Worm (Caenorhabditis elegans) whole organism, late embryonic: ENCODE results near the gene W01B6.6.

ENCODE experiments used
- F13H6.1 ChIP-seq: sonication (generic microtip); optimal IDR thresholded peaks from 2 replicates; lab custom pipeline; 2016; ENCODE audit warnings: missing genetic modification characterization, missing compliant biosample characterization
- K02D7.2 ChIP-seq: sonication (generic microtip); optimal IDR thresholded peaks from 2 replicates; lab custom pipeline; 2017; ENCODE audit warnings: mild to moderate bottlenecking, missing genetic modification characterization, missing compliant biosample characterization
- T23F11.4 ChIP-seq: fragments of 200-800 bp; sonication (Bioruptor generic); optimal IDR thresholded peaks from 2 replicates; lab custom pipeline; 2018; ENCODE audit warnings: mild to moderate bottlenecking, missing genetic modification characterization, missing compliant biosample characterization
- Y22D7AL.16 ChIP-seq: sonication (generic microtip); optimal IDR thresholded peaks from 2 replicates; lab custom pipeline; 2016; ENCODE audit warnings: missing genetic modification characterization, missing compliant biosample characterization
- ahr-1 ChIP-seq: sonication (generic microtip); optimal IDR thresholded peaks from 2 replicates; lab custom pipeline; 2016; ENCODE audit warnings: missing genetic modification characterization, missing compliant biosample characterization
- ama-1 ChIP-seq: fragments of 150-350 bp; optimal IDR thresholded peaks from 2 replicates; lab custom pipeline; 2014
- ceh-14 ChIP-seq: sonication (generic microtip); optimal IDR thresholded peaks from 2 replicates; lab custom pipeline; 2016; ENCODE audit warnings: missing genotype, missing genetic modification characterization, missing compliant biosample characterization
- ceh-19 ChIP-seq: fragments of 200-800 bp; sonication (Bioruptor generic); optimal IDR thresholded peaks from 2 replicates; lab custom pipeline; 2018; ENCODE audit warnings: mild to moderate bottlenecking, missing genetic modification characterization, missing compliant biosample characterization
- ceh-2 ChIP-seq: sonication (generic microtip); optimal IDR thresholded peaks from 2 replicates; lab custom pipeline; 2016; ENCODE audit warnings: missing genotype, missing genetic modification characterization, missing compliant biosample characterization
- ceh-24 ChIP-seq: sonication (generic microtip); optimal IDR thresholded peaks from 2 replicates; lab custom pipeline; 2016; ENCODE audit warnings: mild to moderate bottlenecking, missing genetic modification characterization, missing compliant biosample characterization
- ceh-30 ChIP-seq: fragments of 150-350 bp; optimal IDR thresholded peaks from 2 replicates; lab custom pipeline; 2014; ENCODE audit warnings: missing biosample characterization, missing genetic modification characterization
- ceh-34 ChIP-seq: sonication (generic microtip); optimal IDR thresholded peaks from 2 replicates; lab custom pipeline; 2016; ENCODE audit warnings: mild to moderate bottlenecking, missing genetic modification characterization, missing compliant biosample characterization
- ceh-48 ChIP-seq: sonication (generic microtip); optimal IDR thresholded peaks from 2 replicates; lab custom pipeline; 2016; ENCODE audit warnings: missing genetic modification characterization, inconsistent platforms, missing compliant biosample characterization
- che-1 ChIP-seq: sonication (generic microtip); optimal IDR thresholded peaks from 2 replicates; lab custom pipeline; 2016; ENCODE audit warnings: mild to moderate bottlenecking, missing genetic modification characterization, missing compliant biosample characterization
- dmd-4 ChIP-seq: sonication (generic microtip); optimal IDR thresholded peaks from 2 replicates; lab custom pipeline; 2016; ENCODE audit warnings: borderline replicate concordance, missing genetic modification characterization, missing compliant biosample characterization
- dve-1 ChIP-seq: sonication (generic microtip); optimal IDR thresholded peaks from 2 replicates; lab custom pipeline; 2017; ENCODE audit warnings: antibody characterized with exemption, mild to moderate bottlenecking, missing genetic modification characterization, missing compliant biosample characterization
- ets-4 ChIP-seq: sonication (generic microtip); optimal IDR thresholded peaks from 2 replicates; lab custom pipeline; 2016; ENCODE audit warnings: missing genetic modification characterization, missing compliant biosample characterization
- fax-1 ChIP-seq: sonication (generic microtip); optimal IDR thresholded peaks from 2 replicates; lab custom pipeline; 2016; ENCODE audit warnings: missing genotype, missing genetic modification characterization, missing compliant biosample characterization
- fkh-6 ChIP-seq: sonication (generic microtip); optimal IDR thresholded peaks from 2 replicates; lab custom pipeline; 2016; ENCODE audit warnings: missing genetic modification characterization, missing compliant biosample characterization
- hlh-30 ChIP-seq: sonication (generic microtip); optimal IDR thresholded peaks from 2 replicates; lab custom pipeline; 2017; ENCODE audit warnings: antibody characterized with exemption, missing genetic modification characterization, missing compliant biosample characterization; ENCODE audit not compliant: insufficient read depth
- hlh-6 ChIP-seq: sonication (generic microtip); optimal IDR thresholded peaks from 2 replicates; lab custom pipeline; 2016; ENCODE audit warnings: missing genotype, missing genetic modification characterization, missing compliant biosample characterization
- lim-6 ChIP-seq: sonication (generic microtip); optimal IDR thresholded peaks from 2 replicates; lab custom pipeline; 2016; ENCODE audit warnings: missing genetic modification characterization, missing compliant biosample characterization
- lin-11 ChIP-seq: fragments of 200-800 bp; sonication (Bioruptor generic); optimal IDR thresholded peaks from 2 replicates; lab custom pipeline; 2018; ENCODE audit warnings: mild to moderate bottlenecking, missing genetic modification characterization, missing compliant biosample characterization
- madf-2 ChIP-seq: sonication (generic microtip); optimal IDR thresholded peaks from 2 replicates; lab custom pipeline; 2017; ENCODE audit warnings: missing genetic modification characterization, missing compliant biosample characterization
- mec-3 ChIP-seq: sonication (generic microtip); optimal IDR thresholded peaks from 2 replicates; lab custom pipeline; 2016; ENCODE audit warnings: borderline replicate concordance, missing genetic modification characterization, missing compliant biosample characterization
- nfya-1 ChIP-seq: sonication (generic microtip); optimal IDR thresholded peaks from 2 replicates; lab custom pipeline; 2017; ENCODE audit warnings: missing genetic modification characterization, mild to moderate bottlenecking, missing compliant biosample characterization, antibody characterized with exemption, moderate library complexity
- nhr-11 ChIP-seq: fragments of 150-350 bp; optimal IDR thresholded peaks from 2 replicates; lab custom pipeline; 2014; ENCODE audit warnings: missing biosample characterization, missing genetic modification characterization
- pag-3 ChIP-seq: sonication (generic microtip); optimal IDR thresholded peaks from 2 replicates; lab custom pipeline; 2016; ENCODE audit warnings: missing compliant biosample characterization, missing genetic modification characterization, borderline replicate concordance
- pat-9 ChIP-seq: fragments of 200-800 bp; sonication (Bioruptor generic); optimal IDR thresholded peaks from 2 replicates; lab custom pipeline; 2018; ENCODE audit warnings: mild to moderate bottlenecking, missing genetic modification characterization, moderate library complexity, missing compliant biosample characterization
- pha-2 ChIP-seq: sonication (generic microtip); optimal IDR thresholded peaks from 2 replicates; lab custom pipeline; 2017; ENCODE audit warnings: mild to moderate bottlenecking, missing genetic modification characterization, missing compliant biosample characterization
- pha-4 ChIP-seq: fragments of 150-350 bp; optimal IDR thresholded peaks from 2 replicates; lab custom pipeline; 2018; ENCODE audit warnings: missing biosample characterization, missing genetic modification reagents, missing genetic modification characterization
- ref-2 ChIP-seq: sonication (generic microtip); optimal IDR thresholded peaks from 2 replicates; lab custom pipeline; 2016; ENCODE audit warnings: missing genetic modification characterization, missing compliant biosample characterization
- sdc-2 ChIP-seq: sonication (generic microtip); optimal IDR thresholded peaks from 2 replicates; lab custom pipeline; 2016; ENCODE audit warnings: missing genotype, missing genetic modification characterization, missing compliant biosample characterization
- sox-2 ChIP-seq: fragments of 200-800 bp; sonication (Bioruptor generic); IDR thresholded peaks from 2 replicates; pipeline ENCODE4 v1.3.6; 2022; ENCODE audit warnings: missing genetic modification reagents, missing genetic modification characterization, missing compliant biosample characterization
- syd-9 ChIP-seq: sonication (generic microtip); optimal IDR thresholded peaks from 2 replicates; lab custom pipeline; 2016; ENCODE audit warnings: mild to moderate bottlenecking, missing genetic modification characterization, moderate library complexity, missing compliant biosample characterization
- tbx-2 ChIP-seq: sonication (generic microtip); optimal IDR thresholded peaks from 2 replicates; lab custom pipeline; 2016; ENCODE audit warnings: missing genetic modification characterization, missing compliant biosample characterization
- tbx-7 ChIP-seq: sonication (generic microtip); optimal IDR thresholded peaks from 2 replicates; lab custom pipeline; 2016; ENCODE audit warnings: missing genotype, missing genetic modification characterization, missing compliant biosample characterization
- unc-55 ChIP-seq: sonication (generic microtip); optimal IDR thresholded peaks from 2 replicates; lab custom pipeline; 2017; ENCODE audit warnings: missing biosample characterization, missing genetic modification reagents, missing genetic modification characterization
- ztf-16 ChIP-seq: sonication (generic microtip); optimal IDR thresholded peaks from 2 replicates; lab custom pipeline; 2017; ENCODE audit warnings: missing genetic modification characterization, missing compliant biosample characterization

The W01B6.6 gene

ce11 chrIV:10042881-10043280 is 38.0 kb upstream of the W01B6.6 start, which contains the start of gene frk-1:
Gene frk-1 (plus strand): TSS chrIV:10043181.
- no peak for TF ChIP-seq dmd-4 (tag; lab: Kevin White, UChicago)
- TF ChIP-seq lim-6 (tag; lab: Kevin White, UChicago): no peak
- TF ChIP-seq ceh-34: no peak
- TF ChIP-seq ceh-2 (tag; lab: Kevin White, UChicago): no peak
- TF ChIP-seq lin-11: no peak
- no peak for TF ChIP-seq F13H6.1 (tag; lab: Kevin White, UChicago)
- no peak for TF ChIP-seq ceh-24 (tag; lab: Kevin White, UChicago)
- no peak for TF ChIP-seq K02D7.2 (tag; lab: Kevin White, UChicago)
- TF ChIP-seq ref-2: no peak
- TF ChIP-seq unc-55: no peak

ce11 chrIV:10046005-10046404 is 34.9 kb upstream of the W01B6.6 start:
- no peak for TF ChIP-seq Y22D7AL.16 (tag; lab: Kevin White, UChicago)
- no peak for TF ChIP-seq ama-1 (lab: Kevin White, UChicago)
- no peak for TF ChIP-seq pha-2
- no peak for TF ChIP-seq ets-4 (tag; lab: Kevin White, UChicago)
- TF ChIP-seq ahr-1 (tag; lab: Kevin White, UChicago): no peak
- no peak for TF ChIP-seq lin-11

- TF ChIP-seq lin-11 (no peak), che-1 (tag; lab: Kevin White, UChicago) (no peak), dve-1 (tag; lab: Kevin White, UChicago) (no peak), ceh-34 (no peak), pat-9 (tag; lab: Kevin White, UChicago) (no peak), syd-9 (tag; lab: Kevin White, UChicago) (no peak), ceh-30 (no peak), T23F11.4 (GFP tag; lab: Kevin White, UChicago) (no peak), ztf-16 (tag; lab: Kevin White, UChicago) (no peak), ceh-24 (tag; lab: Kevin White, UChicago) (no peak), madf-2 (no peak), nhr-11 (tag; lab: Kevin White, UChicago) (no peak), ceh-19 (GFP tag; lab: Kevin White, UChicago) (no peak), mec-3 (tag; lab: Kevin White, UChicago) (no peak)
Measured at ce11 chrIV:10047108-10047507, 33.8 kb upstream of the W01B6.6 start, which contains the start of gene T04B2.3. Gene T04B2.3 (plus strand): TSS chrIV:10047408.

DNA sequence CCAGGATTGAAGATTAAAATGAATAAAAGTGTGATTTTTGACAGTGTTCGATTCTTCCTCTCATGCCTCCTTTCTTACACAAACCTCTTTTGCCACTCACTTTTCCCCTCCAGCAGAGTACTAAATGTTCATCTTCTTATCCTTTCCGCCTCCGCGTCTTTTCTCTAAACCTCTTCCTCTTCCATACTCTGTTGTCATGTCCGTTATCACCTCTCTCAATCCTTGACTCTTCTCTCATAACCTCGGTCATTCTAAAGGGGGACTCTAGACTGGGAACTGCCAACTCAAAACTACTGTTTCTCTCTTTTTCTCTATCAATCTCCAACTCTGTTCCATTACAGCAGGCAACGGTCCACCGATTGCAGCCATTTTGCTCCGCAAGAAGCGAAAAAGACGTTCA is 32.6 kb upstream of the W01B6.6 start:
- TF ChIP-seq T23F11.4 (GFP tag; lab: Kevin White, UChicago) (no peak), unc-55 (no peak), dve-1 (tag; lab: Kevin White, UChicago) (no peak), tbx-2 (no peak), madf-2 (no peak), pag-3 (tag; lab: Kevin White, UChicago) (no peak), K02D7.2 (tag; lab: Kevin White, UChicago) (no peak), nfya-1 (tag; lab: Kevin White, UChicago) (no peak), pha-4 (tag; lab: Kevin White, UChicago) (no peak), pha-2 (no peak), tbx-7 (tag; lab: Kevin White, UChicago) (no peak), syd-9 (tag; lab: Kevin White, UChicago) (no peak), ref-2 (no peak), sox-2 (GFP tag; lab: Robert Waterston, UW) (no peak), fax-1 (no peak), sdc-2 (no peak), ceh-19 (GFP tag; lab: Kevin White, UChicago) (no peak), hlh-30 (tag; lab: Kevin White, UChicago) (no peak)

- TF ChIP-seq K02D7.2 (tag; lab: Kevin White, UChicago) (no peak), sdc-2 (no peak), tbx-7 (tag; lab: Kevin White, UChicago) (no peak), ceh-48 (no peak), ceh-14 (tag; lab: Kevin White, UChicago) (no peak), tbx-2 (no peak), hlh-6 (tag; lab: Kevin White, UChicago) (no peak), ceh-30 (no peak), sox-2 (GFP tag; lab: Robert Waterston, UW) (no peak), T23F11.4 (GFP tag; lab: Kevin White, UChicago) (no peak), fkh-6 (tag; lab: Kevin White, UChicago) (no peak)
Measured at ce11 chrIV:10051088-10051487, 29.8 kb upstream of the W01B6.6 start, which contains the start of gene T04B2.8. Gene T04B2.8 (minus strand): TSS chrIV:10051188.
